Worm (Caenorhabditis elegans): ENCODE measurements around the gene K09E3.2.

K09E3.2 gene

DNA sequence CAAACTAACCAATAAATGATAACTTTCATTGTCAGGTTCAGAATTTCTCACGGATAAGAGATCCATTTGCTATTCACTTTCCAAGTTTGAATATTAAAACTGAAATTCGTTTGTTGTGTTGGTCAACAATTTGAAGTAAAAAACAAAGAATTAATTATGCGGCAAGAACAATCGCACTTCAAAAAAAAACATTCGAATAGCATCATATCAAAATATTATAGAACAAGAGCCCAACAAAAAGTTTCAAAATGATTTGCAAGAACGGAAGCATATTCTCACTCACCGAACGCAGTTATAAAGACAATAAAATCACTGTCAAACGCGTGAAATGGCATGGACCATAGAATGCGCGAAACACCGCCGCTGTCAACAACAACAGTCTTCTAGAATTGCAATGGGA is 17.0 kb downstream of the K09E3.2 start, which contains the start of gene K09E3.7:
Gene K09E3.7 (minus strand): TSS at position 101 of the 400 bp plus-strand sequence.
- TF ChIP-seq pag-3 (tag; optimal IDR thresholded peaks at IDR 0.05; ENCODE audit: borderline replicate concordance) (no peak), ama-1 (optimal IDR thresholded peaks at IDR 0.05) (no peak), T23F11.4 (GFP tag; optimal IDR thresholded peaks at IDR 0.05) (no peak), gmeb-2 (tag; optimal IDR thresholded peaks at IDR 0.05) (no peak), dve-1 (tag; optimal IDR thresholded peaks at IDR 0.05) (no peak), madf-2 (tag; optimal IDR thresholded peaks at IDR 0.05) (no peak), K09A11.1 (tag; optimal IDR thresholded peaks at IDR 0.05; ENCODE audit: insufficient read depth) (no peak), ceh-9 (tag; optimal IDR thresholded peaks at IDR 0.05) (no peak)

DNA sequence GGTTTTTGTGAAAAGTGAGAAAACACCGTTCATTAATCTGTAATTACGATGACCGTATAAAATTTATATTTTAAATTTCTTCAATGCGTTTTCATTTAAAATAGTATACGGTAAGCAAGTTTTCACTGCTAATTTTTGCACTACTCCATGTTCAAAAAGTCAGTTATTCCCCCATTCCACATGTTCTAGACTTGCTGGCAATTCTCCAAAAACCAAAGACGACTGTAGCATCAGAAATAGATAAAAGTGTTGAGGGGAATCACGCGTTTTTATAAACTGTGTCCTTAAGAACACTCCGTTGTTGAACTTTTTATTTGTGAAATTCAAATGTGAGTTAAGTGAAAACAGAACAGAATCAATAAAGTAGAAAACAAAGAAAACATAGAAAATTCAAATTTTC is 18.2 kb downstream of the K09E3.2 start:
- TF ChIP-seq ets-4 (tag; optimal IDR thresholded peaks at IDR 0.05) (no peak), ref-2 (tag; optimal IDR thresholded peaks at IDR 0.05) (no peak), ceh-24 (tag; optimal IDR thresholded peaks at IDR 0.05) (no peak), unc-42 (tag; optimal IDR thresholded peaks at IDR 0.05) (no peak), npax-4 (tag; optimal IDR thresholded peaks at IDR 0.05) (no peak), sox-2 (GFP tag; IDR thresholded peaks at IDR 0.05) (no peak), fax-1 (tag; optimal IDR thresholded peaks at IDR 0.05) (no peak), lim-6 (tag; optimal IDR thresholded peaks at IDR 0.05) (no peak), nhr-232 (tag; optimal IDR thresholded peaks at IDR 0.05) (no peak), pros-1 (tag; optimal IDR thresholded peaks at IDR 0.05) (no peak)

DNA sequence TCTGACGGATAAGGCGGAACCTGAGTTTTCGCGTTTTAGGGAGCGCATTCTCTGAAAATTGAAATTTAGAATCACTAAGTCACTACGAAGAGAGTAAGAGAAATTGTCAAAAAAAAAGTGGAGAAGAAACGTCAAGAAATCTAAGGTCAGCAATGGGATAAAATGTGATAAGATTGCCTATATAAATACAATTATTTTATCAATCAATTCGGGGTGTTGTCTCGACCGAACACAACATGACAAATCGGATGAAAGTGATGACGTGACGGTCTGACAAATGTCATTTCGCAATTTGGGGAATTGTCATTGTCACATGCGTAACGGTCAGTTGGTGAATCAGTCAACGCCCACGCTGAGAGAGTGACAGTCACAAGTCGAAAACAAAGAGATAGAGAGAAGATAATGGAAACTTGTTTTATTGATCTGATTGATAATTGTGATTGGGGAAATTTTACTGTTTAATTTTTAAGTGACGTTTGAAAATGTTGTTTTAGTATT is 20.6 kb downstream of the K09E3.2 start, which contains the start of gene cnp-3:
Gene cnp-3 (minus strand): TSS at position 51 of the 498 bp plus-strand sequence.
- TF ChIP-seq fax-1 (tag; optimal IDR thresholded peaks at IDR 0.05) = no peak
- peak; percentile 49 for TF ChIP-seq unc-55 (GFP tag; optimal IDR thresholded peaks at IDR 0.05)

DNA sequence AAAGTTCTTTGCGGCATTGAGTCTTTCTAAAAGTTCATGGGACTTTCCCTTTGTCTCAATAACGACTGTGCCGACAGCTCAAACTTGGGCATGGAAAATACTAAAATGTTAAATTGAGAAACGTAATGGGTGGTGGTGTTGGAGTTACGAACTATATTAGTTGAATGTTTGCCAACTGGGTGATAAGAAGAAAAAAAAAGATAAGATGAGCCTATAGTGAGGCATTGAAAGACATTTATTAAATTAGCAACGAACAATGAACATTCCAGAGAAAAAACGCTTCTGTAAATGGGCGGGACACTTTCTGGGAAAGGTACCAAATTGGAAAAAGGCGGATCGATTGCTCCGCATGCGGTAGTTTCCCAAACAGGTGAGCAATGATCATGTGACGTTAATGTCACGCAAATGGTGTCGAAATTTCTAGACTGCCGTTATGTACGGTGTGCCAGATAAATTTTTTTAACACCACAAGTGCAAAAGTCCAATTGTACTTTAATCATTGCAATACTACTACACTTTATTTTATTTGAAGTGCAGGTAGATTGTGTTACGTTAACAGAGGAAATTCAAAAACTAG is 21.8 kb downstream of the K09E3.2 start:
- no peak for TF ChIP-seq pat-9 (tag; optimal IDR thresholded peaks at IDR 0.05)
- TF ChIP-seq lin-11 (tag; optimal IDR thresholded peaks at IDR 0.05) = no peak
- peak; percentile 77 for TF ChIP-seq elt-2 (tag; optimal IDR thresholded peaks at IDR 0.05)
- no peak for TF ChIP-seq nhr-11 (tag; optimal IDR thresholded peaks at IDR 0.05)
- TF ChIP-seq ceh-19 (GFP tag; optimal IDR thresholded peaks at IDR 0.05) = no peak
- no peak for TF ChIP-seq pqm-1 (tag; optimal IDR thresholded peaks at IDR 0.05)
- no peak for TF ChIP-seq ttx-3 (tag; optimal IDR thresholded peaks at IDR 0.05)

DNA sequence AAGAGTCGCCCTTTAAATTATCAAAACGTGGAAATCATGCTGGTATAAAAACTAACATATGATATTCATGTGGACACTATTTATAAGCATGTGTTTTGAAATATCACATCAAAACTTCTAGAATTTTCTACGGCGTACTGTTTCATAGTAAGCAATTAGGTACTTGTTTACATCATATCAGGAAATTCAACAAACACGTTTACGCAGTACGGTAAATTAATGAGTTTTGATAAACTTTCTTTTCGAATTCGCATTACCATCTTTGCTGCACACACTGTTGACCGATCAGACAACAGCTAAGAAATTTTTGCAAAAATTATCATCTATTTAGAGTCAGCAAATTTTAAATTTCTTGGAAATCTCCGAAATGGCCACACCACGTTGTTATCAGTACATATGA is 23.0 kb downstream of the K09E3.2 start:
- TF ChIP-seq fkh-10 (GFP tag; optimal IDR thresholded peaks at IDR 0.05) (no peak), pha-2 (tag; optimal IDR thresholded peaks at IDR 0.05) (no peak)

DNA sequence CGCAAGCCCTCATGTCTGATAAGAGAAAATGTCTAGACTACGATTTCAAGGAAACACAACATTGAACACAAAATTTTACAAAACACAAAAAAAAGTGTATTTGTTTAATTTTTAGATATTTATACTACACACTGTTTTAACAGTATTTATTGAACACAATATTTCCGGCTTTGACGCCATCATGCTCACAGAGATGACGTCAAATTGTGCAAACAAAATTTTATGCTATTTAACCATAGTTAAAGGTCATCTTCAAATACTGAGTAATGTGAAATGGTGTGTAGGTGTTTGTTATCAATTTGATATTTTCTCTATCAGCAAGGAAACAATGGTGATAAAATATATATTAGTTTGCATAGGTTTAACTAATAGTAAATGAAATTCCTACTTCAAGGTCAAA is 29.1 kb downstream of the K09E3.2 start:
- no peak for TF ChIP-seq che-1 (tag; optimal IDR thresholded peaks at IDR 0.05)
- no peak for TF ChIP-seq pat-9 (tag; optimal IDR thresholded peaks at IDR 0.05)
- TF ChIP-seq elt-2 (tag; optimal IDR thresholded peaks at IDR 0.05) = peak; percentile 26

DNA sequence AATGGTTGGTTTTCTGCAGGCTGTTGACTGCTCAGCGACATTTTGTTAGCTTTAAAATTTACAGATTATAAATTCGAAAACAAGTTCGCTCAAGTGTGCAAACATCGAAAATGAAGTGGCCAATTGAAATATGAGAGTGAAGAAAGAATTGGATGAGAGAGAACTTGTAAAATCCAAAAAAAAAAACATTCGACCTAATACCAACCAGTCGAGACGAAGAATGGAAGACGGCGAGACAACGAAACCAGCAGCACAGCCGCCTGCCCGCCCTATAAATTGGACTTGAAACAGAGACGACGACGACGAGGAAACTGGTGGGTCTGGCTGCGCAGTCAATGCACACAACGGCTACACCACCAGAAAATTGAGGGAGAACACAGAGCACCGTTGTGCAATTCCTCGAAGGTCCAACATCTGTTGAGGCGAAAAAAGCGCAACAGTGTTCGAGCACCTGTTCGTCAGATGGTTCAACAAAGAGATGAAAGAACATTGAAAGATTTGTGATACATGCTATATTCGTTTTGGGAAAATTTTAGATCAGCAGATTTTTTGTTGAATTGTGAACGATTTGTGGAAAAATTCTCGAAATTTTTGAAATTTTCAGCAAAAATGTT is 32.5 kb downstream of the K09E3.2 start, which contains the start of gene T23C6.4:
Gene T23C6.4 (minus strand): TSS at position 51 of the 614 bp plus-strand sequence.
- TF ChIP-seq ttx-3 (tag; optimal IDR thresholded peaks at IDR 0.05) (no peak), zip-5 (tag; optimal IDR thresholded peaks at IDR 0.05) (no peak), dve-1 (tag; optimal IDR thresholded peaks at IDR 0.05) (no peak), ref-2 (tag; optimal IDR thresholded peaks at IDR 0.05) (no peak), nfya-1 (tag; optimal IDR thresholded peaks at IDR 0.05) (peak; percentile 3), ceh-6 (GFP tag; optimal IDR thresholded peaks at IDR 0.05) (no peak), syd-9 (tag; optimal IDR thresholded peaks at IDR 0.05) (no peak), ceh-24 (tag; optimal IDR thresholded peaks at IDR 0.05) (no peak), ahr-1 (tag; optimal IDR thresholded peaks at IDR 0.05) (no peak), ceh-31 (tag; optimal IDR thresholded peaks at IDR 0.05) (no peak), hlh-30 (tag; optimal IDR thresholded peaks at IDR 0.05; ENCODE audit: insufficient read depth) (no peak), che-1 (tag; optimal IDR thresholded peaks at IDR 0.05) (no peak), pha-4 (tag; optimal IDR thresholded peaks at IDR 0.05) (no peak), pha-2 (tag; optimal IDR thresholded peaks at IDR 0.05) (no peak), sdc-2 (tag; optimal IDR thresholded peaks at IDR 0.05) (peak; percentile 32), elt-4 (tag; optimal IDR thresholded peaks at IDR 0.05) (no peak), madf-2 (tag; optimal IDR thresholded peaks at IDR 0.05) (no peak)

All from whole organism, late embryonic.